Fruit fly (Drosophila melanogaster): ENCODE results near the gene fbp.

The fbp gene

dm6 chr2L:19790553-19791320, 26.8 kb upstream of the fbp start (continued):
- TF ChIP-seq CG9932 (GFP tag; IDR thresholded peaks at IDR 0.05) (no peak), MBD-R2 (GFP tag; IDR thresholded peaks at IDR 0.05) (no peak), Ets97D (GFP tag; optimal IDR thresholded peaks at IDR 0.05) (no peak), CoRest (tag; optimal IDR thresholded peaks at IDR 0.05) (no peak), jigr1 (GFP tag; IDR thresholded peaks at IDR 0.05) (no peak), nerfin-2 (GFP tag; IDR thresholded peaks at IDR 0.05; ENCODE audit: partially characterized antibody) (no peak), CG1024 (GFP tag; IDR thresholded peaks at IDR 0.05) (peak; percentile 36; the same call in 1 of the 2 replicates), CG10654 (GFP tag; optimal IDR thresholded peaks at IDR 0.05) (no peak), CG17385 (GFP tag; optimal IDR thresholded peaks at IDR 0.05) (peak; percentile 78), luna (GFP tag; optimal IDR thresholded peaks at IDR 0.05) (no peak), CG31388 (GFP tag; optimal IDR thresholded peaks at IDR 0.05) (no peak), CG3838 (GFP tag; optimal IDR thresholded peaks at IDR 0.05) (no peak), sqz (GFP tag; optimal IDR thresholded peaks at IDR 0.05) (peak; percentile 81), CG3163 (GFP tag; optimal IDR thresholded peaks at IDR 0.05) (peak; percentile 8), sd (tag; optimal IDR thresholded peaks at IDR 0.05) (peak; percentile 86), kni (GFP tag; optimal IDR thresholded peaks at IDR 0.05) (no peak), Gug (GFP tag; IDR thresholded peaks at IDR 0.05) (no peak), fu2 (GFP tag; optimal IDR thresholded peaks at IDR 0.05) (no peak), CG15073 (GFP tag; optimal IDR thresholded peaks at IDR 0.05) (no peak), Hsf (GFP tag; optimal IDR thresholded peaks at IDR 0.05) (no peak), Max (GFP tag; optimal IDR thresholded peaks at IDR 0.05) (no peak), CG2202 (tag; optimal IDR thresholded peaks at IDR 0.05) (no peak), caup (GFP tag; optimal IDR thresholded peaks at IDR 0.05; ENCODE audit: severe bottlenecking) (no peak), nmo (GFP tag; optimal IDR thresholded peaks at IDR 0.05) (peak; percentile 30), CG4404 (GFP tag; IDR thresholded peaks at IDR 0.05) (no peak), Bgb (GFP tag; IDR thresholded peaks at IDR 0.05; ENCODE audit: partially characterized antibody) (no peak), Stat92E (GFP tag; optimal IDR thresholded peaks at IDR 0.05) (peak in 1 of 3 experiments; percentile 66), bsh (GFP tag; optimal IDR thresholded peaks at IDR 0.05) (no peak), Rx (GFP tag; IDR thresholded peaks at IDR 0.05) (no peak), CG11398 (GFP tag; optimal IDR thresholded peaks at IDR 0.05) (no peak), kay (GFP tag; optimal IDR thresholded peaks at IDR 0.05) (no peak), PHDP (tag; optimal IDR thresholded peaks at IDR 0.05) (no peak), tgo (GFP tag; IDR thresholded peaks at IDR 0.05) (no peak), CG18764 (GFP tag; optimal IDR thresholded peaks at IDR 0.05) (no peak), gro (GFP tag; optimal IDR thresholded peaks at IDR 0.05) (no peak), CG9817 (tag; optimal IDR thresholded peaks at IDR 0.05) (no peak), CG17612 (GFP tag; IDR thresholded peaks at IDR 0.05) (no peak), Mad (GFP tag; optimal IDR thresholded peaks at IDR 0.05) (no peak), nerfin-1 (tag; optimal IDR thresholded peaks at IDR 0.05) (peak; percentile 99)

- TF ChIP-seq row (GFP tag; IDR thresholded peaks at IDR 0.05): 0 out of 3 replicates have a peak, but pooled peaks have one; percentile 18
- no peak for TF ChIP-seq eve (GFP tag; optimal IDR thresholded peaks at IDR 0.05)
- peak; percentile 20 for TF ChIP-seq Ets65A (GFP tag)
- TF ChIP-seq Dad (GFP tag; optimal IDR thresholded peaks at IDR 0.05): no peak
- TF ChIP-seq CG34224 (GFP tag; IDR thresholded peaks at IDR 0.05; ENCODE audit: partially characterized antibody): no peak
- no peak for TF ChIP-seq CG1647 (GFP tag; optimal IDR thresholded peaks at IDR 0.05)
- no peak for TF ChIP-seq Ravus (GFP tag; IDR thresholded peaks at IDR 0.05)
- TF ChIP-seq gem (tag; optimal IDR thresholded peaks at IDR 0.05): no peak
- TF ChIP-seq Hr51 (GFP tag; optimal IDR thresholded peaks at IDR 0.05): no peak
- no peak for TF ChIP-seq CG1603 (tag; optimal IDR thresholded peaks at IDR 0.05)
- TF ChIP-seq CG11093 (GFP tag; IDR thresholded peaks at IDR 0.05): no peak
- TF ChIP-seq Ada2b (GFP tag; IDR thresholded peaks at IDR 0.05): no peak
- TF ChIP-seq CG6654 (GFP tag; optimal IDR thresholded peaks at IDR 0.05): no peak
- TF ChIP-seq CG8765 (GFP tag; IDR thresholded peaks at IDR 0.05): no peak
Observed at dm6 chr2L:19788735-19789134, 24.8 kb upstream of the fbp start.
